Worm (Caenorhabditis elegans): ENCODE measurements around the gene fbxa-5.

- TF ChIP-seq snpc-4 (tag; optimal IDR thresholded peaks at IDR 0.05) = no peak
- no peak for TF ChIP-seq nhr-237 (tag; optimal IDR thresholded peaks at IDR 0.05)
- no peak for TF ChIP-seq nhr-12 (tag; optimal IDR thresholded peaks at IDR 0.05)
- no peak for TF ChIP-seq ztf-11 (tag; optimal IDR thresholded peaks at IDR 0.05)
- TF ChIP-seq skn-1 (tag; optimal IDR thresholded peaks at IDR 0.05) = no peak
- no peak for TF ChIP-seq lin-39 (tag; optimal IDR thresholded peaks at IDR 0.05)
- no peak for TF ChIP-seq unc-55 (GFP tag; optimal IDR thresholded peaks at IDR 0.05)
- no peak for TF ChIP-seq unc-62 (GFP tag; optimal IDR thresholded peaks at IDR 0.05)
These were observed 7.4 kb upstream of the fbxa-5 start, which contains the start of gene Y82E9BL.5 for ce11 chrIII:1347539-1347938.

Data from whole organism, L2 larva.